Fruit fly (Drosophila melanogaster) whole organism, embryonic: ENCODE measurements around the gene SkpE.

Experiments
- ATbp ChIP-seq: fragments of 200-800 bp; sonication (Bioruptor generic); optimal IDR thresholded peaks from 2 replicates; lab custom pipeline; 2017; ENCODE audit warnings: missing biosample characterization, mild to moderate bottlenecking, missing genetic modification characterization, missing genetic modification reagents
- B-H1 ChIP-seq: fragments of 200-800 bp; sonication (Bioruptor generic); IDR thresholded peaks from 3 replicates; pipeline ENCODE4 v1.3.6; 2022; ENCODE audit warnings: missing biosample characterization, missing genetic modification characterization
- CG10147 ChIP-seq: fragments of 200-800 bp; sonication (Bioruptor generic); optimal IDR thresholded peaks from 2 replicates; lab custom pipeline; 2019; ENCODE audit warnings: missing biosample characterization, mild to moderate bottlenecking, missing genetic modification characterization, moderate library complexity
- CG10654 ChIP-seq: fragments of 200-800 bp; sonication (Bioruptor generic); optimal IDR thresholded peaks from 2 replicates; lab custom pipeline; 2016; ENCODE audit warnings: missing biosample characterization, missing genetic modification characterization
- CG13296 ChIP-seq: fragments of 200-800 bp; sonication (Bioruptor generic); optimal IDR thresholded peaks from 3 replicates; lab custom pipeline; 2018; ENCODE audit warnings: missing biosample characterization, mild to moderate bottlenecking, missing genetic modification characterization
- CG14965 ChIP-seq: fragments of 200-800 bp; sonication (Bioruptor generic); optimal IDR thresholded peaks from 2 replicates; lab custom pipeline; 2016; ENCODE audit warnings: missing biosample characterization, missing genetic modification characterization, borderline replicate concordance
- CG16863 ChIP-seq: fragments of 200-800 bp; sonication (Bioruptor generic); optimal IDR thresholded peaks from 3 replicates; lab custom pipeline; 2016; ENCODE audit warnings: missing biosample characterization, missing genetic modification characterization
- CG17328 ChIP-seq: fragments of 200-800 bp; sonication (Bioruptor generic); IDR thresholded peaks from 2 replicates; pipeline ENCODE4 v1.3.6; 2022; ENCODE audit warnings: missing biosample characterization, missing genetic modification characterization
- CG17802 ChIP-seq: fragments of 200-800 bp; sonication (Bioruptor generic); optimal IDR thresholded peaks from 2 replicates; lab custom pipeline; 2018; ENCODE audit warnings: missing biosample characterization, mild to moderate bottlenecking, missing genetic modification characterization, moderate library complexity
- CG18599 ChIP-seq: fragments of 200-800 bp; sonication (Bioruptor generic); optimal IDR thresholded peaks from 3 replicates; lab custom pipeline; 2017; ENCODE audit warnings: missing biosample characterization, missing genetic modification characterization, mild to moderate bottlenecking, moderate library complexity, missing genetic modification reagents
- CG30431 ChIP-seq: fragments of 200-800 bp; sonication (Bioruptor generic); optimal IDR thresholded peaks from 2 replicates; lab custom pipeline; 2017; ENCODE audit warnings: missing biosample characterization, missing genetic modification characterization
- CG31224 ChIP-seq: fragments of 200-800 bp; sonication (Bioruptor generic); IDR thresholded peaks from 2 replicates; pipeline ENCODE4 v1.3.6; 2022; ENCODE audit warnings: missing biosample characterization, missing genetic modification characterization
- CG31388 ChIP-seq: fragments of 200-800 bp; sonication (Bioruptor generic); optimal IDR thresholded peaks from 2 replicates; lab custom pipeline; 2016; ENCODE audit warnings: missing biosample characterization, missing genetic modification characterization
- CG4282 ChIP-seq: fragments of 200-800 bp; sonication (Bioruptor generic); optimal IDR thresholded peaks from 2 replicates; lab custom pipeline; 2016; ENCODE audit warnings: missing biosample characterization, missing genetic modification characterization
- CG4404 ChIP-seq: fragments of 200-800 bp; sonication (Bioruptor generic); IDR thresholded peaks from 2 replicates; pipeline ENCODE4 v1.3.6; 2022; ENCODE audit warnings: missing biosample characterization, missing genetic modification characterization
- CG6765 ChIP-seq: fragments of 200-800 bp; sonication (Bioruptor generic); optimal IDR thresholded peaks from 3 replicates; lab custom pipeline; 2017; ENCODE audit warnings: missing biosample characterization, mild to moderate bottlenecking, missing genetic modification characterization
- CG7786 ChIP-seq: fragments of 200-800 bp; sonication (Bioruptor generic); optimal IDR thresholded peaks from 2 replicates; lab custom pipeline; 2016; ENCODE audit warnings: missing biosample characterization, missing genetic modification characterization
- CG8478 ChIP-seq: fragments of >200 bp; optimal IDR thresholded peaks from 2 replicates; lab custom pipeline; 2018
- CHES-1-like ChIP-seq: fragments of 200-800 bp; sonication (Bioruptor generic); optimal IDR thresholded peaks from 2 replicates; lab custom pipeline; 2016; ENCODE audit warnings: missing biosample characterization, missing genetic modification characterization
- CrebB ChIP-seq: fragments of 200-800 bp; sonication (Bioruptor generic); optimal IDR thresholded peaks from 3 replicates; lab custom pipeline; 2018; ENCODE audit warnings: missing biosample characterization, mild to moderate bottlenecking, missing genetic modification characterization
- Dbx ChIP-seq: fragments of 200-800 bp; sonication (Bioruptor generic); IDR thresholded peaks from 3 replicates; pipeline ENCODE4 v1.3.6; 2022; ENCODE audit warnings: missing biosample characterization, missing genetic modification characterization
- Ets97D ChIP-seq: fragments of 200-800 bp; sonication (Bioruptor generic); optimal IDR thresholded peaks from 3 replicates; lab custom pipeline; 2016; ENCODE audit warnings: missing biosample characterization, missing genetic modification characterization
- H2.0 ChIP-seq: fragments of 200-800 bp; sonication (Bioruptor generic); IDR thresholded peaks from 2 replicates; pipeline ENCODE4 v1.3.6; 2022; ENCODE audit warnings: missing biosample characterization, missing genetic modification characterization
- Hr39 ChIP-seq: fragments of >200 bp; optimal IDR thresholded peaks from 2 replicates; lab custom pipeline; 2017
- Kr ChIP-seq: fragments of 200-800 bp; sonication (Bioruptor generic); optimal IDR thresholded peaks from 2 replicates; lab custom pipeline; 2017; ENCODE audit warnings: missing biosample characterization, mild to moderate bottlenecking, missing genetic modification characterization
- Mad ChIP-seq: fragments of 200-800 bp; sonication (Bioruptor generic); optimal IDR thresholded peaks from 2 replicates; lab custom pipeline; 2016; ENCODE audit warnings: missing biosample characterization, missing genetic modification characterization
- NC2β ChIP-seq: fragments of 200-800 bp; sonication (Bioruptor generic); optimal IDR thresholded peaks from 2 replicates; lab custom pipeline; 2016; ENCODE audit warnings: missing biosample characterization, missing genetic modification characterization
- Oli ChIP-seq: fragments of 200-800 bp; sonication (Bioruptor generic); optimal IDR thresholded peaks from 2 replicates; lab custom pipeline; 2018; ENCODE audit warnings: missing biosample characterization, mild to moderate bottlenecking, missing genetic modification characterization, moderate library complexity
- Ptx1 ChIP-seq: fragments of 200-800 bp; sonication (Bioruptor generic); IDR thresholded peaks from 2 replicates; pipeline ENCODE4 v1.3.6; 2022; ENCODE audit warnings: missing biosample characterization, missing genetic modification characterization
- Ravus ChIP-seq: fragments of 200-800 bp; sonication (Bioruptor generic); IDR thresholded peaks from 2 replicates; pipeline ENCODE4 v1.3.6; 2022; ENCODE audit warnings: missing biosample characterization, missing genetic modification characterization
- abd-A ChIP-seq: fragments of 200-800 bp; sonication (Bioruptor generic); optimal IDR thresholded peaks from 3 replicates; lab custom pipeline; 2019; ENCODE audit warnings: missing biosample characterization, mild to moderate bottlenecking, missing genetic modification characterization, moderate library complexity
- ap ChIP-seq: fragments of 200-800 bp; sonication (Bioruptor generic); IDR thresholded peaks from 2 replicates; pipeline ENCODE4 v1.3.6; 2022; ENCODE audit warnings: missing biosample characterization, missing genetic modification characterization
- ase ChIP-seq: fragments of 200-800 bp; sonication (Bioruptor generic); IDR thresholded peaks from 3 replicates; pipeline ENCODE4 v1.3.6; 2022; ENCODE audit warnings: missing biosample characterization, missing genetic modification characterization
- bsh ChIP-seq, 2 experiments: fragments of 200-800 bp; sonication (Bioruptor generic); optimal IDR thresholded peaks; 2 replicates each; lab custom pipeline; 2017 to 2018; ENCODE audit warnings: mild to moderate bottlenecking in 2 of 2, missing biosample characterization in 2 of 2, missing genetic modification characterization in 2 of 2, moderate library complexity in 1 of 2
- btn ChIP-seq: fragments of 200-800 bp; sonication (Bioruptor generic); optimal IDR thresholded peaks from 2 replicates; lab custom pipeline; 2016; ENCODE audit warnings: missing biosample characterization, missing genetic modification characterization
- cato ChIP-seq: fragments of 200-800 bp; sonication (Bioruptor generic); optimal IDR thresholded peaks from 2 replicates; lab custom pipeline; 2016; ENCODE audit warnings: missing biosample characterization, missing genetic modification characterization, borderline replicate concordance
- chinmo ChIP-seq: fragments of 200-800 bp; sonication (Bioruptor generic); IDR thresholded peaks from 4 replicates; pipeline ENCODE4 v1.3.6; 2022; ENCODE audit warnings: missing biosample characterization, missing genetic modification characterization; ENCODE audit not compliant: partially characterized antibody
- dati ChIP-seq: fragments of 200-800 bp; sonication (Bioruptor generic); IDR thresholded peaks from 2 replicates; pipeline ENCODE4 v1.3.6; 2022; ENCODE audit warnings: missing biosample characterization, missing genetic modification characterization
- dmrt11E ChIP-seq: fragments of 200-800 bp; sonication (Bioruptor generic); optimal IDR thresholded peaks from 3 replicates; lab custom pipeline; 2018; ENCODE audit warnings: missing biosample characterization, mild to moderate bottlenecking, missing genetic modification characterization, moderate library complexity
- esg ChIP-seq: fragments of 200-800 bp; sonication (Bioruptor generic); conservative IDR thresholded peaks from 2 replicates; pipeline ENCODE4 v1.3.6; 2022; ENCODE audit warnings: missing biosample characterization, missing genetic modification characterization
- ewg ChIP-seq: fragments of 200-800 bp; sonication (Bioruptor generic); optimal IDR thresholded peaks from 3 replicates; lab custom pipeline; 2017; ENCODE audit warnings: mild to moderate bottlenecking, missing biosample characterization, missing genetic modification reagents, missing genetic modification characterization
- gcm2 ChIP-seq: fragments of 200-800 bp; sonication (Bioruptor generic); optimal IDR thresholded peaks from 2 replicates; lab custom pipeline; 2016; ENCODE audit warnings: missing biosample characterization, missing genetic modification characterization
- her ChIP-seq: fragments of 200-800 bp; sonication (Bioruptor generic); optimal IDR thresholded peaks from 2 replicates; lab custom pipeline; 2016; ENCODE audit warnings: missing biosample characterization, missing genetic modification characterization
- hth ChIP-seq: fragments of >200 bp; optimal IDR thresholded peaks from 2 replicates; lab custom pipeline; 2017; ENCODE audit warnings: inconsistent platforms
- jumu ChIP-seq: fragments of 200-800 bp; sonication (Bioruptor generic); optimal IDR thresholded peaks from 3 replicates; lab custom pipeline; 2016; ENCODE audit warnings: missing biosample characterization, missing genetic modification characterization
- knrl ChIP-seq: fragments of 200-800 bp; sonication (Bioruptor generic); IDR thresholded peaks from 3 replicates; pipeline ENCODE4 v1.3.6; 2022; ENCODE audit warnings: missing biosample characterization, missing genetic modification characterization; ENCODE audit not compliant: partially characterized antibody
- pzg ChIP-seq: fragments of 200-800 bp; sonication (Bioruptor generic); optimal IDR thresholded peaks from 3 replicates; lab custom pipeline; 2018; ENCODE audit warnings: missing biosample characterization, mild to moderate bottlenecking, missing genetic modification characterization, moderate library complexity
- seq ChIP-seq: fragments of 200-800 bp; sonication (Bioruptor generic); IDR thresholded peaks from 2 replicates; pipeline ENCODE4 v1.3.6; 2022; ENCODE audit warnings: missing biosample characterization, missing genetic modification characterization

Gene SkpE

DNA sequence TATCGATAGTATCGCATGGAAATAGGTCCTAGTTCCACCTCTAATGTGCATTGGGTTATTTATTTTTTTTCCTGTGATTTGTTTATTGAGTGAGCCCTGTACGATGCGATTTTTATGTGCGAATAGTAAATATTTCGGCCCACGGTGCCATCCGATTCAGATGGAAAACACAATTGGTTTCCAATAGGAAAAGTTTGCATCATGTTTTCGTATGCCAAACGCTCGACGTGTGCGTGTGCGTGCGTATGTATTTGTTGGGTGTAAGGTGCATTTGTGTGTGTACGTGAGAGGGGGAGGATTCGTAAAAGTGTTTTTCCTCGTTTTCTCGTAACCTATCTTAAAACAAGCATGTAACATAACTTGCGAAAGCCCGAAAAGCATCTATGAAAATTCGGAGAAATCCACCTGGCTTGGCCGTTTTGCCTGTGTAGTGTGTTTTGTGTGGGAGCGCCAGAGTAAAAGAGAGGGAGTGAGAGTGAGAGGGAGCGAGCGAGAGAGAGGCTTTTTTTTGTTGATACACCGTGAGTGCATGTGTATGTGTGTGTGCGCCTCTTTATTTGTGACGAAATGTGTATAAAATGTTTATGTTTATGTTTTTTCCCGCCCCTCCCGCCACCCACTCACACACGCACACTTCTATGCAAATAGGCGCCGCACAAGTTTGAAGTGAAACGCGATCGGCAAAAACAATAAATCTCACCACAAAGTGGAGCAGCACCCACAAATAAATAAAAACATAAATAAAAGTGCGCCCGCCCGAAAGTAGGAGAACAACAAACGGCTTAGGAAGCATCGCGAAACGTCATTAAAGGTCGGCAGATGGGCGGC lies 42.5 kb upstream of the SkpE start, which contains the start of gene Hers (continued):
- TF ChIP-seq Dbx (no peak; the same call in 2 of the 3 replicates), CG18599 (GFP tag; lab: Kevin White, UChicago) (no peak), CG31388 (GFP tag; lab: Kevin White, UChicago) (no peak), CG4404 (GFP tag; lab: Robert Waterston, UW) (no peak), btn (GFP tag; lab: Kevin White, UChicago) (no peak), CG7786 (GFP tag; lab: Kevin White, UChicago) (no peak), chinmo (peak; percentile 3; the same call in 1 of the 4 replicates), seq (0 out of 2 replicates have a peak, but pooled peaks have one; percentile 12), ATbp (no peak), CG16863 (GFP tag; lab: Kevin White, UChicago) (no peak), CG17802 (tag; lab: Kevin White, UChicago) (no peak), CG10654 (GFP tag; lab: Kevin White, UChicago) (no peak), pzg (GFP tag; lab: Kevin White, UChicago) (no peak), cato (GFP tag; lab: Kevin White, UChicago) (no peak), ase (GFP tag; lab: Robert Waterston, UW) (no peak), H2.0 (GFP tag; lab: Robert Waterston, UW) (no peak), Oli (tag; lab: Kevin White, UChicago) (no peak), CrebB (tag; lab: Kevin White, UChicago) (no peak)

DNA sequence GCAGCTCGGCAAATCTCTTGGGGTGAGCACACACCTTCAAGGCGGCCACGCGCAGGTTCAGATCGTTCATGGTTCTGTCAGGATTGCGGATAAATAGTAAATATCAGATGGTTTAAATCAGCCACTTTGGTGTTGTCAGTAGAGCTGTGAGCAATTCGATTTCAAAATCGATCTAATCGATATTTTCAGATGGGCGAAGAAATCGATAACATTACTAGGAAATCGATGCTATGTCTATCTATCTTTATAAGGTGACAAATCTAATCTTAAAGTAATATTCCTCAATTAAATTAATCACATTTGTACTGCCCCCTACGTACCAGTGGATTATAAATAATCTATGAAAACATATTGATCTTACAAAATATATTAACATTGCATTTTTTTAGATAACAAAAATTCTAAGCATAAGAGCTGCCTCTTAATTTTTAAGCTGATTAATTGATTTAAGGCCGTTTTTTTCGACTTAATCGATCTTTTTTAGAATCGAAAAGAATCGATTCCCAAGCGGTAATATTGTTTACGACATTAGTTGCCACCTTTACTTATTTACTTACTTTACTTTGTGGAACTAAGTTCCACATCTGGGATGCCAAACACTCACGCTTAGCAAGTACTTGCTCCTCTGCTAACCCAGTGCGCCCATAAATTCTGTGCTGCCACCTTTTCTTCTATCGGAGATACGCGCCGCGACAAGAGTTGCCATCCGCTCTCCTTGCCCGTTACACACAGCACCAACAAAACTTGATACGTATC lies 41.7 kb upstream of the SkpE start, which contains the start of gene THADA:
Gene THADA, minus strand, starts transcription at position 136 of the 756 bp plus-strand sequence.
- TF ChIP-seq CG10147 (GFP tag; lab: Kevin White, UChicago) (peak; percentile 19), CG17328 (no peak), her (no peak), dmrt11E (tag; lab: Kevin White, UChicago) (peak; percentile 40), chinmo (peak; percentile 97; the same call in 3 of the 4 replicates), esg (GFP tag; lab: Robert Waterston, UW) (no peak), knrl (GFP tag; lab: Robert Waterston, UW) (peak; percentile 99), hth (no peak), CG14965 (GFP tag; lab: Kevin White, UChicago) (no peak), bsh (GFP tag; optimal IDR thresholded peaks at IDR 0.05; lab: Kevin White, UChicago) (peak in 1 of 2 experiments; percentile 28), CG13296 (GFP tag; lab: Kevin White, UChicago) (no peak), Ptx1 (GFP tag; lab: Robert Waterston, UW) (peak; percentile 34), jumu (peak; percentile 56), CG4282 (GFP tag; lab: Kevin White, UChicago) (peak; percentile 9), ap (GFP tag; lab: Robert Waterston, UW) (no peak), CHES-1-like (GFP tag; lab: Kevin White, UChicago) (peak; percentile 52), Hr39 (lab: Kevin White, UChicago) (no peak), Ets97D (GFP tag; lab: Kevin White, UChicago) (peak; percentile 90), abd-A (tag; lab: Kevin White, UChicago) (no peak), Kr (GFP tag; lab: Kevin White, UChicago) (no peak), CG31224 (GFP tag; lab: Robert Waterston, UW) (no peak), Ravus (GFP tag; lab: Robert Waterston, UW) (no peak), B-H1 (GFP tag; lab: Robert Waterston, UW) (peak; percentile 13; the same call in 1 of the 3 replicates), Mad (peak; percentile 29), CG6765 (GFP tag; lab: Kevin White, UChicago) (peak; percentile 9), gcm2 (GFP tag; lab: Kevin White, UChicago) (no peak), NC2β (no peak), CG8478 (no peak), dati (GFP tag; lab: Robert Waterston, UW) (no peak), CG30431 (no peak), ewg (GFP tag; lab: Kevin White, UChicago) (peak; percentile 17)
